Fruit fly (Drosophila melanogaster): ENCODE data around the gene Pih1D1.

Gene Pih1D1

DNA sequence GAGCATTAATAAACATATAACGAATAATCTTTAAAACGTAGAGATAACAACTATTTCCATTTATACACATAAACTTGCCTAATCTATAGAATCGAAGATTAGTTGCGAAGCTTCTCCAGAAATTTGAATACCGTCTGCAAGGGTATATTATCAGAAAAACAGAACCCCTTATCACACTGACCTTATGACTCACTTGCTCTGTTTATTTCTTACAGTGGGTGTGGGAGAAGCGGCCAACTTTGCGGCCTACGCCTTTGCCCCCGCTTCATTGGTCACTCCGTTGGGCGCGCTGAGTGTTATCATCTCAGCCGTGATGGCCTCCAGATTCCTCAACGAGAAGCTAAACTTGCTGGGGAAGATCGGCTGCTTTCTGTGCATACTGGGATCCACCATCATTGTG is 16.3 kb downstream of the Pih1D1 start (continued):
- no peak for TF ChIP-seq tio (GFP tag; optimal IDR thresholded peaks at IDR 0.05)

DNA sequence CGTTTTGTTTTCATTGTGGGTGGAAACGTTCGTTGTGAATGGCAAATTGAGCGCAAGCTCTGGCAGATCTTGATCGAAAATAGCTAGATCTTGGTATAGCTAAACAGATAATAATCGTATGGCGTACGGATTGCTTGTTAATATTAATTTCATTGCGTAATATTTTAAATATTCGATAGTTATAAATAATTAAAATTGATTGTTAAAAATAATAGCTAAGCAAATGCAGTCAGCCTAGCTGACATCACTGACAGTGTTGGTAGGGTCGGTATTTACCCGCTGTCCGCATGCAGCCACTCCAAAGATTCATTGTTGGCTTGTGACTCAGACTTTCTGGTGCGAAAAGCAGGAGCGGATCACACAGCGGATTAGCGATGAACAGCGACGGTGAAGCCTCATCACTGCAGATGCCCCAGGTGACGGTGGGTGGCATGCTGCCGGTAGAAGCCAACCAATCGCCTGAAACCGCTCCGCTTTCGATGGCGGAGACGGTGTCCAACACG is 17.2 kb downstream of the Pih1D1 start, which contains the start of the genes CG5776 and spict:
Gene CG5776 (minus strand): TSS at position 34 of the 503 bp plus-strand sequence.
Gene spict (plus strand): TSS at position 308 of the 503 bp plus-strand sequence.
- TF ChIP-seq CG6791 (GFP tag; IDR thresholded peaks at IDR 0.05; ENCODE audit: partially characterized antibody) (no peak), prd (optimal IDR thresholded peaks at IDR 0.05) (no peak), prd (GFP tag; IDR thresholded peaks at IDR 0.05) (peak; percentile 90), CG7745 (tag; optimal IDR thresholded peaks at IDR 0.05) (no peak), CG2889 (GFP tag; IDR thresholded peaks at IDR 0.05) (peak; percentile 70; the same call in 2 of the 3 replicates), Nf-YB (GFP tag; optimal IDR thresholded peaks at IDR 0.05) (peak; percentile 56), ap (GFP tag; IDR thresholded peaks at IDR 0.05) (peak; percentile 56; the same call in 1 of the 2 replicates), CG5245 (GFP tag; optimal IDR thresholded peaks at IDR 0.05) (no peak), Dip3 (GFP tag; optimal IDR thresholded peaks at IDR 0.05) (peak; percentile 53), CG10431 (GFP tag; optimal IDR thresholded peaks at IDR 0.05) (no peak), Atf6 (GFP tag; IDR thresholded peaks at IDR 0.05) (peak; percentile 84), CG1792 (GFP tag; optimal IDR thresholded peaks at IDR 0.05) (no peak), salm (tag; optimal IDR thresholded peaks at IDR 0.05) (peak; percentile 38), BtbVII (GFP tag; optimal IDR thresholded peaks at IDR 0.05) (peak; percentile 1), pnt (GFP tag; optimal IDR thresholded peaks at IDR 0.05) (no peak), ATbp (GFP tag; optimal IDR thresholded peaks at IDR 0.05) (peak; percentile 18), sob (GFP tag; IDR thresholded peaks at IDR 0.05) (peak; percentile 91), gro (GFP tag; optimal IDR thresholded peaks at IDR 0.05) (no peak), CG16779 (GFP tag; IDR thresholded peaks at IDR 0.05) (no peak), tup (GFP tag; optimal IDR thresholded peaks at IDR 0.05) (no peak), CG13775 (GFP tag; optimal IDR thresholded peaks at IDR 0.05) (peak; percentile 89), CoRest (tag; optimal IDR thresholded peaks at IDR 0.05) (peak; percentile 87), CG14014 (GFP tag; IDR thresholded peaks at IDR 0.05) (peak; percentile 76), CG16815 (GFP tag; optimal IDR thresholded peaks at IDR 0.05) (peak; percentile 80), gce (GFP tag; IDR thresholded peaks at IDR 0.05) (0 out of 3 replicates have a peak, but pooled peaks have one; percentile 23), Scr (GFP tag; IDR thresholded peaks at IDR 0.05; ENCODE audit: partially characterized antibody) (peak; percentile 60), Awh (GFP tag; IDR thresholded peaks at IDR 0.05) (peak; percentile 59; the same call in 1 of the 2 replicates), Hmx (GFP tag; optimal IDR thresholded peaks at IDR 0.05) (no peak), Max (GFP tag; optimal IDR thresholded peaks at IDR 0.05) (peak; percentile 52), danr (GFP tag; IDR thresholded peaks at IDR 0.05) (no peak), CG7928 (GFP tag; optimal IDR thresholded peaks at IDR 0.05) (peak; percentile 41), fu2 (GFP tag; optimal IDR thresholded peaks at IDR 0.05) (peak; percentile 57), Oaz (GFP tag; IDR thresholded peaks at IDR 0.05) (peak; percentile 70; the same call in 1 of the 2 replicates), CG11695 (GFP tag; IDR thresholded peaks at IDR 0.05) (peak; percentile 60; the same call in 2 of the 3 replicates), fd102C (GFP tag; optimal IDR thresholded peaks at IDR 0.05) (no peak), hth (optimal IDR thresholded peaks at IDR 0.05) (no peak), CG15514 (GFP tag; optimal IDR thresholded peaks at IDR 0.05) (peak; percentile 80), NFAT (GFP tag; IDR thresholded peaks at IDR 0.05) (peak; percentile 62; the same call in 1 of the 2 replicates), Atf-2 (GFP tag; optimal IDR thresholded peaks at IDR 0.05) (peak; percentile 10), dm (GFP tag; optimal IDR thresholded peaks at IDR 0.05) (peak; percentile 47), Drgx (GFP tag; IDR thresholded peaks at IDR 0.05) (peak; percentile 68), CG15269 (tag; optimal IDR thresholded peaks at IDR 0.05) (peak; percentile 75), Hr39 (optimal IDR thresholded peaks at IDR 0.05) (no peak), CG31224 (GFP tag; IDR thresholded peaks at IDR 0.05) (peak; percentile 82), CG12219 (GFP tag; optimal IDR thresholded peaks at IDR 0.05) (peak; percentile 51), CG12104 (GFP tag; optimal IDR thresholded peaks at IDR 0.05) (no peak), gcm (GFP tag; optimal IDR thresholded peaks at IDR 0.05) (peak; percentile 70), CG30403 (GFP tag; optimal IDR thresholded peaks at IDR 0.05) (peak; percentile 81), fd96Cb (tag; optimal IDR thresholded peaks at IDR 0.05) (peak; percentile 15)

All from whole organism, embryonic.